Fruit fly (Drosophila melanogaster): Measurements from ENCODE around the gene CG42374.

- TF ChIP-seq cic (GFP tag; optimal IDR thresholded peaks at IDR 0.05) (no peak), bab1 (GFP tag; optimal IDR thresholded peaks at IDR 0.05) (no peak), CG7045 (GFP tag; optimal IDR thresholded peaks at IDR 0.05) (no peak), Mnt (GFP tag; optimal IDR thresholded peaks at IDR 0.05) (peak; percentile 65), toe (GFP tag; optimal IDR thresholded peaks at IDR 0.05) (peak; percentile 21), kay (GFP tag; ENCODE audit: borderline replicate concordance) (no peak), CG1620 (GFP tag; optimal IDR thresholded peaks at IDR 0.05) (no peak)
Measured at dm6 chr3L:19293178-19293741, 29.7 kb downstream of the CG42374 start.

Measured in whole organism, adult.